Worm (Caenorhabditis elegans) whole organism, L4 larva: ENCODE results near the gene abcf-2.

ENCODE experiments used
- F26F4.8 ChIP-seq: fragments of 200-800 bp; sonication (Bioruptor generic); conservative IDR thresholded peaks from 2 replicates; pipeline ENCODE4 v1.3.6; 2022; ENCODE audit warnings: missing genetic modification characterization, missing compliant biosample characterization
- F37D6.2 ChIP-seq: sonication (generic microtip); optimal IDR thresholded peaks from 2 replicates; lab custom pipeline; 2016; ENCODE audit warnings: mild to moderate bottlenecking, missing genetic modification characterization, missing compliant biosample characterization
- T26A8.4 ChIP-seq: fragments of 200-800 bp; sonication (Bioruptor generic); IDR thresholded peaks from 2 replicates; pipeline ENCODE4 v1.3.6; 2022; ENCODE audit warnings: missing genetic modification characterization, missing compliant biosample characterization
- Y105C5A.15 ChIP-seq: fragments of 200-800 bp; sonication (Bioruptor generic); IDR thresholded peaks from 2 replicates; pipeline ENCODE4 v1.3.6; 2022; ENCODE audit warnings: missing genetic modification characterization, missing compliant biosample characterization
- Y75B8A.6 ChIP-seq: fragments of 200-800 bp; sonication (Bioruptor generic); IDR thresholded peaks from 2 replicates; pipeline ENCODE4 v1.3.6; 2022; ENCODE audit warnings: missing genetic modification reagents, missing genetic modification characterization, missing compliant biosample characterization
- ZK337.2 ChIP-seq: fragments of 200-800 bp; sonication (Bioruptor generic); IDR thresholded peaks from 2 replicates; pipeline ENCODE4 v1.3.6; 2022; ENCODE audit warnings: missing genetic modification reagents, missing genetic modification characterization, missing compliant biosample characterization
- ama-1 ChIP-seq: fragments of 150-350 bp; optimal IDR thresholded peaks from 2 replicates; lab custom pipeline; 2014; ENCODE audit warnings: inconsistent platforms, mixed read lengths
- arid-1 ChIP-seq: fragments of 200-800 bp; sonication (Bioruptor generic); conservative IDR thresholded peaks from 2 replicates; pipeline ENCODE4 v1.3.6; 2022; ENCODE audit warnings: missing genetic modification reagents, missing genetic modification characterization, missing compliant biosample characterization
- attf-4 ChIP-seq: sonication (generic microtip); optimal IDR thresholded peaks from 3 replicates; lab custom pipeline; 2017; ENCODE audit warnings: missing biosample characterization, missing genetic modification characterization
- ceh-20 ChIP-seq: fragments of 200-800 bp; sonication (Bioruptor generic); IDR thresholded peaks from 2 replicates; pipeline ENCODE4 v1.3.6; 2022; ENCODE audit warnings: missing genetic modification reagents, missing genetic modification characterization, missing compliant biosample characterization
- ceh-28 ChIP-seq: fragments of 150-350 bp; optimal IDR thresholded peaks from 2 replicates; lab custom pipeline; 2014; ENCODE audit warnings: missing biosample characterization, missing genetic modification reagents, missing genetic modification characterization
- ceh-32 ChIP-seq: sonication (generic microtip); optimal IDR thresholded peaks from 2 replicates; lab custom pipeline; 2016; ENCODE audit warnings: mild to moderate bottlenecking, missing genetic modification characterization, missing compliant biosample characterization; ENCODE audit not compliant: poor library complexity
- ceh-44 ChIP-seq: fragments of 200-800 bp; sonication (Bioruptor generic); IDR thresholded peaks from 2 replicates; pipeline ENCODE4 v1.3.6; 2022; ENCODE audit warnings: missing genetic modification reagents, missing genetic modification characterization, missing compliant biosample characterization
- ceh-62 ChIP-seq: sonication (generic microtip); optimal IDR thresholded peaks from 2 replicates; lab custom pipeline; 2017; ENCODE audit warnings: missing biosample characterization, missing genetic modification characterization
- ces-1 ChIP-seq: fragments of 150-350 bp; sonication (generic microtip); optimal IDR thresholded peaks from 4 replicates; lab custom pipeline; 2014; ENCODE audit warnings: missing biosample characterization, missing genetic modification reagents, missing genetic modification characterization
- daf-12 ChIP-seq: fragments of 150-350 bp; optimal IDR thresholded peaks from 2 replicates; lab custom pipeline; 2014; ENCODE audit warnings: missing biosample characterization, missing genetic modification reagents, missing genetic modification characterization
- daf-16 ChIP-seq, 3 experiments: sonication (generic microtip); optimal IDR thresholded peaks; 2 replicates each; lab custom pipeline; 2016 to 2017; ENCODE audit warnings: missing genetic modification characterization in 3 of 3, missing genetic modification reagents in 3 of 3, mild to moderate bottlenecking in 2 of 3, missing compliant biosample characterization in 2 of 3, missing biosample characterization in 1 of 3, moderate library complexity in 1 of 3
- daf-8 ChIP-seq: fragments of 200-800 bp; sonication (Bioruptor generic); IDR thresholded peaks from 2 replicates; pipeline ENCODE4 v1.3.6; 2022; ENCODE audit warnings: missing genetic modification characterization, missing compliant biosample characterization
- dmd-6 ChIP-seq: fragments of 200-800 bp; sonication (Bioruptor generic); IDR thresholded peaks from 2 replicates; pipeline ENCODE4 v1.3.6; 2022; ENCODE audit warnings: missing genetic modification reagents, missing genetic modification characterization, missing compliant biosample characterization
- dpl-1 ChIP-seq: fragments of 150-350 bp; optimal IDR thresholded peaks from 2 replicates; lab custom pipeline; 2014; ENCODE audit warnings: missing biosample characterization, missing genetic modification reagents, missing genetic modification characterization
- gei-8 ChIP-seq: fragments of 200-800 bp; sonication (Bioruptor generic); optimal IDR thresholded peaks from 2 replicates; lab custom pipeline; 2018; ENCODE audit warnings: mild to moderate bottlenecking, missing genetic modification characterization, missing compliant biosample characterization
- hif-1 ChIP-seq, 2 experiments: sonication (generic microtip); optimal IDR thresholded peaks; 2 replicates each; lab custom pipeline; 2016 to 2017; ENCODE audit warnings: missing compliant biosample characterization in 2 of 2, missing genetic modification characterization in 2 of 2, missing genetic modification reagents in 2 of 2, missing genotype in 2 of 2, mild to moderate bottlenecking in 1 of 2
- hmg-1.1 ChIP-seq: fragments of 200-800 bp; sonication (Bioruptor generic); IDR thresholded peaks from 2 replicates; pipeline ENCODE4 v1.3.6; 2022; ENCODE audit warnings: missing genetic modification reagents, missing genetic modification characterization, missing compliant biosample characterization
- lir-3 ChIP-seq: sonication (generic microtip); optimal IDR thresholded peaks from 2 replicates; lab custom pipeline; 2016; ENCODE audit warnings: mild to moderate bottlenecking, missing genetic modification characterization, missing compliant biosample characterization
- lsy-2 ChIP-seq, 2 experiments: fragments of 150-350 bp in 1 of 2; sonication (generic microtip) in 1 of 2; optimal IDR thresholded peaks; 2 replicates each; lab custom pipeline; 2014 to 2017; ENCODE audit warnings: missing biosample characterization in 2 of 2, missing genetic modification characterization in 2 of 2
- madf-5 ChIP-seq, 2 experiments: fragments of 200-800 bp; sonication (Bioruptor generic); IDR thresholded peaks; 2 replicates each; pipeline ENCODE4 v1.3.6; 2022; ENCODE audit warnings: missing compliant biosample characterization in 2 of 2, missing genetic modification characterization in 2 of 2
- madf-9 ChIP-seq: fragments of 200-800 bp; sonication (Bioruptor generic); conservative IDR thresholded peaks from 2 replicates; pipeline ENCODE4 v1.3.6; 2022; ENCODE audit warnings: missing genetic modification reagents, missing genetic modification characterization, missing compliant biosample characterization
- mxl-2 ChIP-seq: fragments of 200-800 bp; sonication (Bioruptor generic); conservative IDR thresholded peaks from 2 replicates; pipeline ENCODE4 v1.3.6; 2022; ENCODE audit warnings: missing genetic modification reagents, missing genetic modification characterization, missing compliant biosample characterization
- nhr-10 ChIP-seq: fragments of 150-350 bp; optimal IDR thresholded peaks from 2 replicates; lab custom pipeline; 2014; ENCODE audit warnings: missing biosample characterization, missing genetic modification characterization
- nhr-102 ChIP-seq: sonication (generic microtip); optimal IDR thresholded peaks from 2 replicates; lab custom pipeline; 2016; ENCODE audit warnings: mild to moderate bottlenecking, missing genetic modification characterization, moderate library complexity, missing compliant biosample characterization
- nhr-11 ChIP-seq: fragments of 150-350 bp; optimal IDR thresholded peaks from 2 replicates; lab custom pipeline; 2014; ENCODE audit warnings: missing biosample characterization, missing genetic modification characterization
- nhr-111 ChIP-seq: fragments of 200-800 bp; sonication (Bioruptor generic); optimal IDR thresholded peaks from 2 replicates; lab custom pipeline; 2018; ENCODE audit warnings: mild to moderate bottlenecking, missing genetic modification characterization, missing compliant biosample characterization
- nhr-25 ChIP-seq: sonication (generic microtip); optimal IDR thresholded peaks from 2 replicates; lab custom pipeline; 2017; ENCODE audit warnings: missing genetic modification characterization, mild to moderate bottlenecking, missing compliant biosample characterization, antibody characterized with exemption, moderate library complexity, borderline replicate concordance; ENCODE audit not compliant: insufficient read depth
- nhr-42 ChIP-seq: fragments of 200-800 bp; sonication (Bioruptor generic); IDR thresholded peaks from 2 replicates; pipeline ENCODE4 v1.3.6; 2022; ENCODE audit warnings: missing genetic modification characterization, missing compliant biosample characterization
- nhr-77 ChIP-seq: fragments of 150-350 bp; optimal IDR thresholded peaks from 2 replicates; lab custom pipeline; 2014; ENCODE audit warnings: missing biosample characterization, missing genetic modification characterization
- pha-4 ChIP-seq, 2 experiments: fragments of 150-350 bp in 1 of 2; fragments of 200-800 bp in 1 of 2; sonication (Bioruptor generic) in 1 of 2; IDR thresholded peaks in 1 of 2; optimal IDR thresholded peaks in 1 of 2; 2 replicates each; pipeline versions ENCODE4 v1.3.6 to Lab custom; 2014 to 2022; ENCODE audit warnings: missing genetic modification characterization in 2 of 2, missing genetic modification reagents in 2 of 2, missing biosample characterization in 1 of 2, missing compliant biosample characterization in 1 of 2
- spr-3 ChIP-seq: fragments of 200-800 bp; sonication (Bioruptor generic); optimal IDR thresholded peaks from 2 replicates; lab custom pipeline; 2018; ENCODE audit warnings: mild to moderate bottlenecking, missing genetic modification characterization, missing compliant biosample characterization
- tra-1 ChIP-seq: fragments of 200-800 bp; sonication (Bioruptor generic); IDR thresholded peaks from 2 replicates; pipeline ENCODE4 v1.3.6; 2022; ENCODE audit warnings: missing genetic modification reagents, missing genetic modification characterization, missing compliant biosample characterization
- unc-130 ChIP-seq: sonication (generic microtip); optimal IDR thresholded peaks from 2 replicates; lab custom pipeline; 2016; ENCODE audit warnings: missing genetic modification reagents, missing genetic modification characterization, missing compliant biosample characterization
- unc-62 ChIP-seq, 3 experiments: fragments of 150-350 bp in 1 of 3; sonication (generic microtip); optimal IDR thresholded peaks in 2 of 3; peaks in 1 of 3; 1 replicate in 1 of 3; 2 replicates in 2 of 3; lab custom pipeline; 2014 to 2017; ENCODE audit warnings: missing biosample characterization in 3 of 3, missing genetic modification characterization in 3 of 3, missing genetic modification reagents in 3 of 3, missing genotype in 1 of 3
- zag-1 ChIP-seq: fragments of 150-350 bp; optimal IDR thresholded peaks from 2 replicates; lab custom pipeline; 2014; ENCODE audit warnings: missing biosample characterization, missing genetic modification characterization
- zfp-2 ChIP-seq: sonication (generic microtip); optimal IDR thresholded peaks from 2 replicates; lab custom pipeline; 2016; ENCODE audit warnings: mild to moderate bottlenecking, missing genetic modification characterization, missing compliant biosample characterization
- zip-11 ChIP-seq: fragments of 200-800 bp; sonication (Bioruptor generic); IDR thresholded peaks from 2 replicates; pipeline ENCODE4 v1.3.6; 2022; ENCODE audit warnings: missing genetic modification characterization, missing compliant biosample characterization
- ztf-7 ChIP-seq: fragments of 150-350 bp; optimal IDR thresholded peaks from 2 replicates; lab custom pipeline; 2014; ENCODE audit warnings: missing biosample characterization, missing genetic modification characterization

Gene abcf-2

ce11 chrIII:13465918-13466592, 4.0 kb upstream of the abcf-2 start, which contains the start of gene cdk-5 (continued):
- TF ChIP-seq pha-4 (GFP tag; IDR thresholded peaks at IDR 0.05; lab: Robert Waterston, UW) (peak; percentile 73; the same call in 1 of the 2 replicates), pha-4 (tag; optimal IDR thresholded peaks at IDR 0.05; lab: Kevin White, UChicago) (peak; percentile 28), madf-5 (GFP tag; IDR thresholded peaks at IDR 0.05; lab: Robert Waterston, UW) (no peak), daf-12 (tag; lab: Kevin White, UChicago) (no peak), zfp-2 (tag; lab: Kevin White, UChicago) (peak; percentile 86), arid-1 (0 out of 2 replicates have a peak, but pooled peaks have one; percentile 39), daf-16 (GFP tag; optimal IDR thresholded peaks at IDR 0.05; lab: Kevin White, UChicago) (peak in 1 of 2 experiments; percentile 51), daf-16 (tag; optimal IDR thresholded peaks at IDR 0.05; lab: Kevin White, UChicago) (peak; percentile 13), ceh-20 (GFP tag; lab: Robert Waterston, UW) (peak; percentile 49; the same call in 1 of the 2 replicates), F37D6.2 (tag; lab: Kevin White, UChicago) (peak; percentile 53), nhr-10 (tag; lab: Kevin White, UChicago) (no peak)

- TF ChIP-seq ztf-7 (tag; lab: Kevin White, UChicago) (no peak), lsy-2 (tag; optimal IDR thresholded peaks at IDR 0.05; lab: Kevin White, UChicago) (peak; percentile 63 to 86), zag-1 (no peak), daf-8 (peak; percentile 34; the same call in 1 of the 2 replicates), hmg-1.1 (GFP tag; lab: Robert Waterston, UW) (peak; percentile 67; the same call in 1 of the 2 replicates), nhr-111 (no peak), attf-4 (peak; percentile 34), ceh-62 (tag; lab: Kevin White, UChicago) (no peak), spr-3 (GFP tag; lab: Kevin White, UChicago) (peak; percentile 74), F26F4.8 (GFP tag; lab: Robert Waterston, UW) (peak; percentile 12; the same call in 1 of the 2 replicates), nhr-11 (tag; lab: Kevin White, UChicago) (peak; percentile 74), unc-130 (peak; percentile 89), Y75B8A.6 (peak; percentile 70; the same call in 1 of the 2 replicates), unc-62 (GFP tag; optimal IDR thresholded peaks at IDR 0.05 in 1 of 2; lab: Kevin White, UChicago) (peak in 1 of 2 experiments; percentile 91), unc-62 (tag; optimal IDR thresholded peaks at IDR 0.05; lab: Kevin White, UChicago) (no peak), ces-1 (no peak), ama-1 (lab: Kevin White, UChicago) (peak; percentile 99), nhr-77 (peak; percentile 88), Y105C5A.15 (peak; percentile 83), zip-11 (0 out of 2 replicates have a peak, but pooled peaks have one; percentile 17), gei-8 (GFP tag; lab: Kevin White, UChicago) (peak; percentile 88), nhr-42 (GFP tag; lab: Robert Waterston, UW) (peak; percentile 86), ZK337.2 (GFP tag; lab: Robert Waterston, UW) (no peak), lir-3 (peak; percentile 7), ceh-28 (tag; lab: Kevin White, UChicago) (no peak), ceh-44 (peak; percentile 6; the same call in 1 of the 2 replicates), ceh-32 (tag; lab: Kevin White, UChicago) (no peak), T26A8.4 (GFP tag; lab: Robert Waterston, UW) (peak; percentile 93), hif-1 (tag; optimal IDR thresholded peaks at IDR 0.05; lab: Kevin White, UChicago) (peak in 1 of 2 experiments; percentile 47), mxl-2 (GFP tag; lab: Robert Waterston, UW) (no peak), madf-9 (GFP tag; lab: Robert Waterston, UW) (peak; percentile 9), nhr-25 (tag; lab: Kevin White, UChicago) (no peak), dpl-1 (peak; percentile 7), tra-1 (peak; percentile 70), nhr-102 (tag; lab: Kevin White, UChicago) (peak; percentile 90), dmd-6 (GFP tag; lab: Robert Waterston, UW) (peak; percentile 88)
These were observed 2.7 kb upstream of the abcf-2 start, which contains the start of gene kel-3 for ce11 chrIII:13464493-13465362. TSS of gene kel-3 (plus strand) at chrIII:13464820.
